Fruit fly (Drosophila melanogaster): ENCODE data around the gene Rcd-1.
A peak's percentile ranks its signal among the peaks of the same experiment; 100 is the strongest.

The Rcd-1 gene

dm6 chrX:19618183-19618740 lies 20.3 kb upstream of the Rcd-1 start, which contains the start of the genes Pstk and Tim9b (continued):
- TF ChIP-seq amos (GFP tag; IDR thresholded peaks at IDR 0.05; ENCODE audit: partially characterized antibody) (peak; percentile 48; the same call in 1 of the 2 replicates), fd3F (GFP tag; optimal IDR thresholded peaks at IDR 0.05) (no peak), CG11696 (GFP tag; IDR thresholded peaks at IDR 0.05) (no peak), HLH4C (GFP tag; IDR thresholded peaks at IDR 0.05; ENCODE audit: partially characterized antibody) (peak; percentile 66), Doc2 (GFP tag; IDR thresholded peaks at IDR 0.05) (no peak), pb (GFP tag; optimal IDR thresholded peaks at IDR 0.05) (no peak), CG6765 (GFP tag; optimal IDR thresholded peaks at IDR 0.05) (no peak), sr (GFP tag; IDR thresholded peaks at IDR 0.05) (no peak), CG6791 (GFP tag; IDR thresholded peaks at IDR 0.05; ENCODE audit: partially characterized antibody) (peak; percentile 77), ci (GFP tag; IDR thresholded peaks at IDR 0.05) (no peak), Sry-β (GFP tag; optimal IDR thresholded peaks at IDR 0.05) (no peak), HLH3B (GFP tag; IDR thresholded peaks at IDR 0.05) (no peak), prd (optimal IDR thresholded peaks at IDR 0.05) (no peak), prd (GFP tag; IDR thresholded peaks at IDR 0.05) (no peak), CG17361 (GFP tag; IDR thresholded peaks at IDR 0.05) (no peak), BEAF-32 (GFP tag; optimal IDR thresholded peaks at IDR 0.05) (peak; percentile 55), sim (GFP tag; IDR thresholded peaks at IDR 0.05) (no peak), trem (tag; optimal IDR thresholded peaks at IDR 0.05) (no peak), Gug (GFP tag; IDR thresholded peaks at IDR 0.05) (no peak), kay (GFP tag; optimal IDR thresholded peaks at IDR 0.05) (no peak), grau (tag; optimal IDR thresholded peaks at IDR 0.05) (no peak), lilli (GFP tag; optimal IDR thresholded peaks at IDR 0.05) (no peak), Ets97D (GFP tag; optimal IDR thresholded peaks at IDR 0.05) (no peak), CG18262 (tag; optimal IDR thresholded peaks at IDR 0.05) (no peak), ewg (GFP tag; optimal IDR thresholded peaks at IDR 0.05) (no peak), CG9609 (GFP tag; optimal IDR thresholded peaks at IDR 0.05) (no peak), fd102C (GFP tag; optimal IDR thresholded peaks at IDR 0.05) (no peak), CG17359 (tag; optimal IDR thresholded peaks at IDR 0.05) (no peak), HLH54F (GFP tag; optimal IDR thresholded peaks at IDR 0.05) (no peak), eyg (GFP tag; optimal IDR thresholded peaks at IDR 0.05) (no peak), CoRest (tag; optimal IDR thresholded peaks at IDR 0.05) (no peak), emc (GFP tag; optimal IDR thresholded peaks at IDR 0.05) (no peak), Vsx1 (GFP tag; optimal IDR thresholded peaks at IDR 0.05) (no peak), unc-4 (GFP tag; IDR thresholded peaks at IDR 0.05; ENCODE audit: partially characterized antibody) (peak; percentile 46; the same call in 1 of the 2 replicates), bigmax (GFP tag; optimal IDR thresholded peaks at IDR 0.05) (no peak), CG9797 (GFP tag; optimal IDR thresholded peaks at IDR 0.05) (no peak), zfh1 (GFP tag; IDR thresholded peaks at IDR 0.05) (no peak), CG4617 (GFP tag; optimal IDR thresholded peaks at IDR 0.05; ENCODE audit: borderline replicate concordance) (no peak), CG7357 (GFP tag; IDR thresholded peaks at IDR 0.05) (no peak), CHES-1-like (GFP tag; optimal IDR thresholded peaks at IDR 0.05) (no peak), nom (GFP tag; optimal IDR thresholded peaks at IDR 0.05) (no peak), GATAe (GFP tag; conservative IDR thresholded peaks at IDR 0.05) (no peak), row (GFP tag; IDR thresholded peaks at IDR 0.05) (no peak), bbx (GFP tag; IDR thresholded peaks at IDR 0.05; ENCODE audit: partially characterized antibody) (peak; percentile 73), Aef1 (GFP tag; IDR thresholded peaks at IDR 0.05) (no peak), CG10147 (GFP tag; optimal IDR thresholded peaks at IDR 0.05) (no peak), vnd (GFP tag; IDR thresholded peaks at IDR 0.05; ENCODE audit: partially characterized antibody) (no peak), klu (GFP tag; IDR thresholded peaks at IDR 0.05) (no peak), CG10462 (GFP tag; optimal IDR thresholded peaks at IDR 0.05) (no peak), toy (GFP tag; IDR thresholded peaks at IDR 0.05) (no peak), ftz-f1 (GFP tag; optimal IDR thresholded peaks at IDR 0.05) (no peak)

Data from whole organism, embryonic.